Worm (Caenorhabditis elegans): ENCODE measurements around the gene K08H2.5.

DNA sequence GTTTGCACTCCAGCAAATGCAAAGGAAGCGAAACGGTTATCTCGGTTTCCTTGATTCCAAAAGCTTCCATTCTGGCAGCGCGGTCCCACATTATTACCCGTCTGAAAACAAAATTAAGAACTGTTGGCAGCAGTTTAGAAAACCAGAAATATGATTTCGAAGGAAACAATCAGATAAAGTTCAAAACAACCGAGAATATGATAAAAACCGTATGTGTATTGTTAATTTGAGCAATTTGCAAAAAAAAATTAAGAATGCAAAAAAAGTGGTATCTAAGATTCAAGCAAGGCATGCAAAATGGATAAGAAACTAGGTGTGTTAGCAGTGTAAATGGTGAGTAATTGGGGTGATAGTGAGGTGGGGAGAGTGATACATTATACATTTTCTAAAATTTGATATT, 46.6 kb upstream of the K08H2.5 start, which contains the start of gene R04D3.4:
- TF ChIP-seq F49E8.2 (tag; optimal IDR thresholded peaks at IDR 0.05; ENCODE audit: borderline replicate concordance) (no peak), mdl-1 (tag; optimal IDR thresholded peaks at IDR 0.05) (no peak), lsy-2 (tag; optimal IDR thresholded peaks at IDR 0.05) (no peak), zag-1 (tag; optimal IDR thresholded peaks at IDR 0.05) (no peak), lin-13 (GFP tag; optimal IDR thresholded peaks at IDR 0.05) (no peak), lin-29 (GFP tag; IDR thresholded peaks at IDR 0.05) (no peak), egl-27 (tag; optimal IDR thresholded peaks at IDR 0.05) (no peak), ama-1 (optimal IDR thresholded peaks at IDR 0.05) (no peak)

Measured in whole organism, L4 larva.